Fruit fly (Drosophila melanogaster) whole organism, embryonic: ENCODE data around the gene CG15422.

Experiments used
- Antp ChIP-seq: fragments of 200-800 bp; sonication (Bioruptor generic); optimal IDR thresholded peaks from 3 replicates; lab custom pipeline; 2016; ENCODE audit warnings: missing biosample characterization, missing genetic modification characterization
- Awh ChIP-seq: fragments of 200-800 bp; sonication (Bioruptor generic); IDR thresholded peaks from 2 replicates; pipeline ENCODE4, ENCODE4 v1.3.6; 2022; ENCODE audit warnings: missing biosample characterization, missing genetic modification characterization
- Bgb ChIP-seq: fragments of 200-800 bp; sonication (Bioruptor generic); IDR thresholded peaks from 2 replicates; pipeline ENCODE4 v1.3.6; 2022; ENCODE audit warnings: missing biosample characterization, missing genetic modification characterization; ENCODE audit not compliant: partially characterized antibody
- CG10274 ChIP-seq: fragments of 200-800 bp; sonication (Bioruptor generic); optimal IDR thresholded peaks from 3 replicates; lab custom pipeline; 2017; ENCODE audit warnings: missing biosample characterization, mild to moderate bottlenecking, missing genetic modification characterization
- CG10959 ChIP-seq: fragments of 200-800 bp; sonication (Bioruptor generic); IDR thresholded peaks from 2 replicates; pipeline ENCODE4 v1.3.6; 2022; ENCODE audit warnings: missing biosample characterization, missing genetic modification characterization
- CG11085 ChIP-seq: fragments of 200-800 bp; sonication (Bioruptor generic); IDR thresholded peaks from 2 replicates; pipeline ENCODE4 v1.3.6; 2022; ENCODE audit warnings: missing biosample characterization, missing genetic modification characterization
- CG11456 ChIP-seq: fragments of 200-800 bp; sonication (Bioruptor generic); IDR thresholded peaks from 3 replicates; pipeline ENCODE4 v1.3.6; 2022; ENCODE audit warnings: missing biosample characterization, missing genetic modification characterization
- CG13424 ChIP-seq: fragments of 200-800 bp; sonication (Bioruptor generic); optimal IDR thresholded peaks from 2 replicates; lab custom pipeline; 2019; ENCODE audit warnings: missing biosample characterization, mild to moderate bottlenecking, missing genetic modification characterization, moderate library complexity
- CG14014 ChIP-seq: fragments of 200-800 bp; sonication (Bioruptor generic); IDR thresholded peaks from 2 replicates; pipeline ENCODE4 v1.3.6; 2022; ENCODE audit warnings: missing biosample characterization, missing genetic modification characterization
- CG15011 ChIP-seq: fragments of 200-800 bp; sonication (Bioruptor generic); optimal IDR thresholded peaks from 3 replicates; lab custom pipeline; 2018; ENCODE audit warnings: missing biosample characterization, mild to moderate bottlenecking, missing genetic modification characterization
- CG15514 ChIP-seq: fragments of 200-800 bp; sonication (Bioruptor generic); optimal IDR thresholded peaks from 3 replicates; lab custom pipeline; 2017; ENCODE audit warnings: missing biosample characterization, missing genetic modification characterization, mild to moderate bottlenecking, moderate library complexity, missing genetic modification reagents
- CG1647 ChIP-seq: fragments of 200-800 bp; sonication (Bioruptor generic); optimal IDR thresholded peaks from 3 replicates; lab custom pipeline; 2016; ENCODE audit warnings: missing biosample characterization, missing genetic modification characterization
- CG2712 ChIP-seq: fragments of 200-800 bp; optimal IDR thresholded peaks from 3 replicates; lab custom pipeline; 2019; ENCODE audit warnings: missing biosample characterization, mild to moderate bottlenecking, missing genetic modification characterization, moderate library complexity
- CG30431 ChIP-seq: fragments of 200-800 bp; sonication (Bioruptor generic); optimal IDR thresholded peaks from 2 replicates; lab custom pipeline; 2017; ENCODE audit warnings: missing biosample characterization, missing genetic modification characterization
- CG4730 ChIP-seq: fragments of 200-800 bp; sonication (Bioruptor generic); IDR thresholded peaks from 2 replicates; pipeline ENCODE4 v1.3.6; 2022; ENCODE audit warnings: missing biosample characterization, missing genetic modification characterization
- CG7556 ChIP-seq: fragments of 200-800 bp; sonication (Bioruptor generic); optimal IDR thresholded peaks from 2 replicates; lab custom pipeline; 2017; ENCODE audit warnings: missing biosample characterization, mild to moderate bottlenecking, missing genetic modification characterization
- CkIIα-i1 ChIP-seq: fragments of 200-800 bp; sonication (Bioruptor generic); IDR thresholded peaks from 2 replicates; pipeline ENCODE4 v1.3.6; 2022; ENCODE audit warnings: missing biosample characterization, missing genetic modification characterization
- D19B ChIP-seq: fragments of 200-800 bp; sonication (Bioruptor generic); optimal IDR thresholded peaks from 2 replicates; lab custom pipeline; 2017; ENCODE audit warnings: missing biosample characterization, mild to moderate bottlenecking, missing genetic modification characterization
- Doc3 ChIP-seq: fragments of 200-800 bp; sonication (Bioruptor generic); IDR thresholded peaks from 3 replicates; pipeline ENCODE4 v1.3.6; 2022; ENCODE audit warnings: missing biosample characterization, missing genetic modification characterization; ENCODE audit not compliant: partially characterized antibody
- Drgx ChIP-seq: fragments of 200-800 bp; sonication (Bioruptor generic); IDR thresholded peaks from 2 replicates; pipeline ENCODE4 v1.3.6; 2022; ENCODE audit warnings: missing biosample characterization, missing genetic modification characterization
- Eip74EF ChIP-seq, 2 experiments: fragments of 200-800 bp in 1 of 2; fragments of >200 bp in 1 of 2; sonication (Bioruptor generic) in 1 of 2; optimal IDR thresholded peaks; 2 replicates each; lab custom pipeline; 2017 to 2019; ENCODE audit warnings: missing biosample characterization in 2 of 2, missing genetic modification characterization in 2 of 2, mild to moderate bottlenecking in 1 of 2, moderate library complexity in 1 of 2
- Gug ChIP-seq: fragments of 200-800 bp; sonication (Bioruptor generic); IDR thresholded peaks from 4 replicates; pipeline ENCODE4 v1.3.6; 2022; ENCODE audit warnings: missing biosample characterization, missing genetic modification characterization
- Meics ChIP-seq: fragments of 200-800 bp; sonication (Bioruptor generic); optimal IDR thresholded peaks from 2 replicates; lab custom pipeline; 2017; ENCODE audit warnings: missing biosample characterization, mild to moderate bottlenecking, missing genetic modification characterization
- NK7.1 ChIP-seq: fragments of 200-800 bp; sonication (Bioruptor generic); optimal IDR thresholded peaks from 3 replicates; lab custom pipeline; 2016; ENCODE audit warnings: missing biosample characterization, missing genetic modification characterization
- Oaz ChIP-seq: fragments of 200-800 bp; sonication (Bioruptor generic); IDR thresholded peaks from 2 replicates; pipeline ENCODE4 v1.3.6; 2022; ENCODE audit warnings: missing biosample characterization, missing genetic modification characterization
- Six4 ChIP-seq: fragments of 200-800 bp; sonication (Bioruptor generic); optimal IDR thresholded peaks from 2 replicates; lab custom pipeline; 2016; ENCODE audit warnings: missing biosample characterization, missing genetic modification characterization
- Sox100B ChIP-seq: fragments of 200-800 bp; sonication (Bioruptor generic); optimal IDR thresholded peaks from 3 replicates; lab custom pipeline; 2018; ENCODE audit warnings: missing biosample characterization, mild to moderate bottlenecking, missing genetic modification characterization
- TFAM ChIP-seq: fragments of 200-800 bp; sonication (Bioruptor generic); optimal IDR thresholded peaks from 2 replicates; lab custom pipeline; 2017; ENCODE audit warnings: missing biosample characterization, missing genetic modification characterization, inconsistent platforms
- al ChIP-seq: fragments of 200-800 bp; sonication (Bioruptor generic); IDR thresholded peaks from 2 replicates; pipeline ENCODE4 v1.3.6; 2022; ENCODE audit warnings: missing biosample characterization, missing genetic modification characterization
- az2 ChIP-seq: fragments of 200-800 bp; sonication (Bioruptor generic); optimal IDR thresholded peaks from 3 replicates; lab custom pipeline; 2016; ENCODE audit warnings: missing biosample characterization, missing genetic modification characterization
- bowl ChIP-seq: fragments of 200-800 bp; sonication (Bioruptor generic); IDR thresholded peaks from 2 replicates; pipeline ENCODE4 v1.3.6; 2022; ENCODE audit warnings: missing biosample characterization, missing genetic modification characterization
- cad ChIP-seq: fragments of >200 bp; optimal IDR thresholded peaks from 2 replicates; lab custom pipeline; 2017; ENCODE audit warnings: missing biosample characterization, missing genetic modification characterization
- crp ChIP-seq, 2 experiments: fragments of 200-800 bp; sonication (Bioruptor generic); optimal IDR thresholded peaks; 2 replicates in 1 of 2; 3 replicates in 1 of 2; lab custom pipeline; 2017; ENCODE audit warnings: missing biosample characterization in 2 of 2, missing genetic modification characterization in 2 of 2, mild to moderate bottlenecking in 1 of 2, moderate library complexity in 1 of 2
- danr ChIP-seq: fragments of 200-800 bp; sonication (Bioruptor generic); IDR thresholded peaks from 2 replicates; pipeline ENCODE4 v1.3.6; 2022; ENCODE audit warnings: missing biosample characterization, missing genetic modification characterization
- fd64A ChIP-seq: fragments of 200-800 bp; sonication (Bioruptor generic); optimal IDR thresholded peaks from 3 replicates; lab custom pipeline; 2018; ENCODE audit warnings: missing biosample characterization, mild to moderate bottlenecking, missing genetic modification characterization
- fru ChIP-seq: fragments of >200 bp; optimal IDR thresholded peaks from 2 replicates; lab custom pipeline; 2017
- gsb ChIP-seq: fragments of 200-800 bp; sonication (Bioruptor generic); IDR thresholded peaks from 2 replicates; pipeline ENCODE4 v1.3.6; 2022; ENCODE audit warnings: missing biosample characterization, missing genetic modification characterization
- gsb-n ChIP-seq: fragments of 200-800 bp; sonication (Bioruptor generic); optimal IDR thresholded peaks from 3 replicates; lab custom pipeline; 2018; ENCODE audit warnings: missing biosample characterization, mild to moderate bottlenecking, missing genetic modification characterization
- gt ChIP-seq: fragments of 200-800 bp; sonication (Bioruptor generic); IDR thresholded peaks from 2 replicates; pipeline ENCODE4 v1.3.6; 2022; ENCODE audit warnings: missing biosample characterization, missing genetic modification characterization
- lab ChIP-seq: fragments of 200-800 bp; sonication (Bioruptor generic); optimal IDR thresholded peaks from 3 replicates; lab custom pipeline; 2017; ENCODE audit warnings: missing biosample characterization, missing genetic modification characterization, mild to moderate bottlenecking, moderate library complexity, missing genetic modification reagents
- nerfin-2 ChIP-seq: fragments of 200-800 bp; sonication (Bioruptor generic); IDR thresholded peaks from 2 replicates; pipeline ENCODE4 v1.3.6; 2022; ENCODE audit warnings: missing biosample characterization, missing genetic modification characterization; ENCODE audit not compliant: partially characterized antibody
- pita ChIP-seq: fragments of 200-800 bp; sonication (Bioruptor generic); optimal IDR thresholded peaks from 2 replicates; lab custom pipeline; 2017; ENCODE audit warnings: missing biosample characterization, mild to moderate bottlenecking, missing genetic modification characterization
- schlank ChIP-seq: fragments of 200-800 bp; sonication (Bioruptor generic); optimal IDR thresholded peaks from 2 replicates; lab custom pipeline; 2018; ENCODE audit warnings: missing biosample characterization, mild to moderate bottlenecking, missing genetic modification characterization
- seq ChIP-seq: fragments of 200-800 bp; sonication (Bioruptor generic); IDR thresholded peaks from 2 replicates; pipeline ENCODE4 v1.3.6; 2022; ENCODE audit warnings: missing biosample characterization, missing genetic modification characterization
- slp2 ChIP-seq: fragments of 200-800 bp; sonication (Bioruptor generic); optimal IDR thresholded peaks from 2 replicates; lab custom pipeline; 2016; ENCODE audit warnings: missing biosample characterization, missing genetic modification characterization
- sob ChIP-seq: fragments of 200-800 bp; sonication (Bioruptor generic); IDR thresholded peaks from 2 replicates; pipeline ENCODE4 v1.3.6; 2022; ENCODE audit warnings: missing biosample characterization, missing genetic modification characterization
- tx ChIP-seq: fragments of 200-800 bp; sonication (Bioruptor generic); optimal IDR thresholded peaks from 2 replicates; lab custom pipeline; 2016; ENCODE audit warnings: missing biosample characterization, missing genetic modification characterization
- unc-4 ChIP-seq: fragments of 200-800 bp; sonication (Bioruptor generic); IDR thresholded peaks from 2 replicates; pipeline ENCODE4 v1.3.6; 2022; ENCODE audit warnings: missing biosample characterization, missing genetic modification characterization; ENCODE audit not compliant: partially characterized antibody
- unpg ChIP-seq: fragments of 200-800 bp; sonication (Bioruptor generic); optimal IDR thresholded peaks from 3 replicates; lab custom pipeline; 2018; ENCODE audit warnings: missing biosample characterization, mild to moderate bottlenecking, missing genetic modification characterization, moderate library complexity
- zen2 ChIP-seq: fragments of 200-800 bp; sonication (Bioruptor generic); IDR thresholded peaks from 3 replicates; pipeline ENCODE4 v1.3.6; 2022; ENCODE audit warnings: missing biosample characterization, missing genetic modification characterization; ENCODE audit not compliant: partially characterized antibody

The CG15422 gene

DNA sequence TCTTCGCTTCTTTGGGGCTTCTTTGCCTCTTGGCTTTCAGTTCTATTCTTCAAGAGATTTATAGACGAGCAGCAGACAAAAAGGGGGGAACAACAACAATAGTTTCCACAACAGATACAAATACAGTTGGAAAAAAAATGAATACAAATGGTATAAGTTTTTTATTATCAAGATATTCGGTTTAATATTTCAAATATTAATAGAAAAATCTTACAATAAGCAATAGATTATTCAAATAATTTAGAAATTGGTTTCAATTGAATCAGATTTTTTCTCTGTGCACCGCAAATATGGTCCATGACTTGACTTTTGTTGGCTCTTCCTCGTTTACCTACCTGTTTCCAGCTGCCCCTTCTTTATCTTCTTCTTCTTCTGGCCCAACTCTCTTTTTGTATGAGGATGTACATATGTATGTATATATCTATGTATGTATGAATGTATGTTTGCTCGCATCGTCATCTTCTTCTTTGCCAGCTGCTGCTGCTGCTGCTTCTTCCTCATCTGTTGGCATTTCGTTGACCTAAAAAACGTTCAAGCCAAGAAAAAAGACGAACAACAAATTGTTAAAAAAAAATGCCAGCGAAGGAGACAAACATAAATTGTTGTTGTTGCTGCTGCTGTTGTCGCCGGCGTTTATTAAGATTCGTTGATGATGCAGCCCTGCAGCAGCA is 48.8 kb downstream of the CG15422 start (continued):
- TF ChIP-seq CG13424 (tag; lab: Kevin White, UChicago) (peak; percentile 79), Awh (GFP tag; lab: Robert Waterston, UW) (peak; percentile 63; the same call in 1 of the 2 replicates), CG7556 (GFP tag; lab: Kevin White, UChicago) (peak; percentile 77), gsb-n (tag; lab: Kevin White, UChicago) (peak; percentile 82), Bgb (GFP tag; lab: Robert Waterston, UW) (no peak), al (GFP tag; lab: Robert Waterston, UW) (0 out of 2 replicates have a peak, but pooled peaks have one; percentile 14), CG1647 (GFP tag; lab: Kevin White, UChicago) (no peak), Sox100B (GFP tag; lab: Kevin White, UChicago) (peak; percentile 69), gsb (GFP tag; lab: Robert Waterston, UW) (no peak), az2 (GFP tag; lab: Kevin White, UChicago) (peak; percentile 73), CG30431 (GFP tag; lab: Kevin White, UChicago) (peak; percentile 10), lab (peak; percentile 54), CG10959 (GFP tag; lab: Robert Waterston, UW) (peak; percentile 48; the same call in 1 of the 2 replicates), CG2712 (peak; percentile 91), tx (no peak), CG10274 (GFP tag; lab: Kevin White, UChicago) (no peak), zen2 (GFP tag; lab: Robert Waterston, UW) (no peak), CG4730 (GFP tag; lab: Robert Waterston, UW) (peak; percentile 56; the same call in 1 of the 2 replicates), danr (peak; percentile 53), Six4 (GFP tag; lab: Kevin White, UChicago) (peak; percentile 63), unpg (peak; percentile 77), TFAM (GFP tag; lab: Kevin White, UChicago) (no peak), CG14014 (GFP tag; lab: Robert Waterston, UW) (peak; percentile 30; the same call in 1 of the 2 replicates), bowl (GFP tag; lab: Robert Waterston, UW) (no peak), Meics (GFP tag; lab: Kevin White, UChicago) (peak; percentile 42), CG15011 (GFP tag; lab: Kevin White, UChicago) (peak; percentile 24), D19B (GFP tag; lab: Kevin White, UChicago) (no peak), seq (GFP tag; lab: Robert Waterston, UW) (peak; percentile 40; the same call in 1 of the 2 replicates), Oaz (GFP tag; lab: Robert Waterston, UW) (no peak), Drgx (GFP tag; lab: Robert Waterston, UW) (peak; percentile 61), schlank (tag; lab: Kevin White, UChicago) (no peak), CG15514 (GFP tag; lab: Kevin White, UChicago) (no peak), nerfin-2 (GFP tag; lab: Robert Waterston, UW) (no peak), fd64A (no peak), CkIIα-i1 (GFP tag; lab: Robert Waterston, UW) (no peak), NK7.1 (no peak), CG11085 (GFP tag; lab: Robert Waterston, UW) (no peak), Antp (GFP tag; lab: Kevin White, UChicago) (no peak), unc-4 (GFP tag; lab: Robert Waterston, UW) (no peak), Gug (GFP tag; lab: Robert Waterston, UW) (no peak), CG11456 (GFP tag; lab: Robert Waterston, UW) (no peak), pita (no peak), crp (GFP tag; optimal IDR thresholded peaks at IDR 0.05; lab: Kevin White, UChicago) (no peak), fru (lab: Kevin White, UChicago) (no peak), Eip74EF (GFP tag; optimal IDR thresholded peaks at IDR 0.05; lab: Kevin White, UChicago) (peak in 1 of 2 experiments; percentile 69), Doc3 (no peak), slp2 (GFP tag; lab: Kevin White, UChicago) (no peak), cad (GFP tag; lab: Kevin White, UChicago) (no peak), gt (GFP tag; lab: Robert Waterston, UW) (peak; percentile 14; the same call in 1 of the 2 replicates), sob (GFP tag; lab: Robert Waterston, UW) (peak; percentile 75)
